Worm (Caenorhabditis elegans) whole organism, mixed stage, embryonic: ENCODE measurements around the gene srsx-30.

Experiments used
- M03D4.4 ChIP-seq: sonication (generic microtip); optimal IDR thresholded peaks from 2 replicates; lab custom pipeline; 2017; ENCODE audit warnings: mild to moderate bottlenecking, missing genetic modification characterization, missing compliant biosample characterization
- bed-3 ChIP-seq: fragments of 200-800 bp; sonication (Bioruptor generic); optimal IDR thresholded peaks from 3 replicates; lab custom pipeline; 2018; ENCODE audit warnings: mild to moderate bottlenecking, missing genetic modification characterization, moderate library complexity, missing compliant biosample characterization
- blmp-1 ChIP-seq: fragments of 150-350 bp; optimal IDR thresholded peaks from 2 replicates; lab custom pipeline; 2014; ENCODE audit warnings: missing biosample characterization, missing genetic modification characterization
- ceh-39 ChIP-seq: fragments of 150-350 bp; optimal IDR thresholded peaks from 2 replicates; lab custom pipeline; 2014; ENCODE audit warnings: missing biosample characterization, missing genetic modification characterization
- ceh-43 ChIP-seq: fragments of 200-800 bp; sonication (Bioruptor generic); optimal IDR thresholded peaks from 2 replicates; lab custom pipeline; 2018; ENCODE audit warnings: mild to moderate bottlenecking, missing genetic modification characterization, moderate library complexity, missing compliant biosample characterization
- ceh-83 ChIP-seq: fragments of 200-800 bp; sonication (Bioruptor generic); optimal IDR thresholded peaks from 2 replicates; lab custom pipeline; 2018; ENCODE audit warnings: mild to moderate bottlenecking, missing genetic modification characterization, missing compliant biosample characterization
- ces-1 ChIP-seq: fragments of 150-350 bp; optimal IDR thresholded peaks from 2 replicates; lab custom pipeline; 2014; ENCODE audit warnings: missing biosample characterization, missing genetic modification reagents, missing genetic modification characterization
- cnd-1 ChIP-seq: fragments of 200-800 bp; sonication (Bioruptor generic); optimal IDR thresholded peaks from 2 replicates; lab custom pipeline; 2018; ENCODE audit warnings: mild to moderate bottlenecking, missing genetic modification characterization, missing compliant biosample characterization
- drap-1 ChIP-seq: fragments of 200-800 bp; sonication (Bioruptor generic); optimal IDR thresholded peaks from 3 replicates; lab custom pipeline; 2018; ENCODE audit warnings: mild to moderate bottlenecking, missing genetic modification characterization, missing compliant biosample characterization
- elt-1 ChIP-seq: sonication (generic microtip); optimal IDR thresholded peaks from 2 replicates; lab custom pipeline; 2017; ENCODE audit warnings: missing genetic modification characterization, mild to moderate bottlenecking, missing compliant biosample characterization, antibody characterized with exemption, moderate library complexity, borderline replicate concordance; ENCODE audit not compliant: insufficient read depth
- elt-3 ChIP-seq: fragments of 150-350 bp; optimal IDR thresholded peaks from 2 replicates; lab custom pipeline; 2014; ENCODE audit warnings: missing biosample characterization, missing genetic modification characterization
- flh-1 ChIP-seq: fragments of 200-800 bp; sonication (Bioruptor generic); optimal IDR thresholded peaks from 2 replicates; lab custom pipeline; 2018; ENCODE audit warnings: mild to moderate bottlenecking, missing genetic modification characterization, moderate library complexity, missing compliant biosample characterization
- ham-2 ChIP-seq: fragments of 200-800 bp; sonication (Bioruptor generic); optimal IDR thresholded peaks from 2 replicates; lab custom pipeline; 2018; ENCODE audit warnings: mild to moderate bottlenecking, missing genetic modification characterization, missing compliant biosample characterization
- hlh-1 ChIP-seq: fragments of 150-350 bp; optimal IDR thresholded peaks from 2 replicates; lab custom pipeline; 2014; ENCODE audit warnings: missing biosample characterization, missing genetic modification reagents, missing genetic modification characterization
- lin-32 ChIP-seq: fragments of 200-800 bp; sonication (Bioruptor generic); optimal IDR thresholded peaks from 2 replicates; lab custom pipeline; 2018; ENCODE audit warnings: mild to moderate bottlenecking, missing genetic modification characterization, missing compliant biosample characterization
- mab-5 ChIP-seq: fragments of 150-350 bp; optimal IDR thresholded peaks from 2 replicates; lab custom pipeline; 2014; ENCODE audit warnings: missing biosample characterization, missing genetic modification characterization
- mep-1 ChIP-seq: fragments of 150-350 bp; optimal IDR thresholded peaks from 2 replicates; lab custom pipeline; 2017; ENCODE audit warnings: missing biosample characterization, missing genetic modification reagents, missing genetic modification characterization, inconsistent platforms
- nhr-12 ChIP-seq: fragments of 150-350 bp; optimal IDR thresholded peaks from 2 replicates; lab custom pipeline; 2014; ENCODE audit warnings: missing biosample characterization, missing genetic modification characterization
- nhr-2 ChIP-seq: fragments of 150-350 bp; optimal IDR thresholded peaks from 2 replicates; lab custom pipeline; 2014; ENCODE audit warnings: missing biosample characterization, missing genetic modification characterization
- nhr-237 ChIP-seq: fragments of 150-350 bp; optimal IDR thresholded peaks from 2 replicates; lab custom pipeline; 2014; ENCODE audit warnings: missing biosample characterization, missing genetic modification characterization
- nhr-28 ChIP-seq: fragments of 150-350 bp; optimal IDR thresholded peaks from 2 replicates; lab custom pipeline; 2014; ENCODE audit warnings: missing biosample characterization, missing genetic modification characterization
- nhr-76 ChIP-seq: sonication (generic microtip); optimal IDR thresholded peaks from 2 replicates; lab custom pipeline; 2017; ENCODE audit warnings: missing biosample characterization, missing genetic modification characterization
- pha-4 ChIP-seq: fragments of 150-350 bp; optimal IDR thresholded peaks from 2 replicates; lab custom pipeline; 2018; ENCODE audit warnings: missing biosample characterization, missing genetic modification reagents, missing genetic modification characterization
- sem-2 ChIP-seq: fragments of 200-800 bp; sonication (Bioruptor generic); optimal IDR thresholded peaks from 2 replicates; lab custom pipeline; 2018; ENCODE audit warnings: mild to moderate bottlenecking, missing genetic modification characterization, missing compliant biosample characterization
- snpc-4 ChIP-seq: fragments of 150-350 bp; optimal IDR thresholded peaks from 2 replicates; lab custom pipeline; 2014; ENCODE audit warnings: missing biosample characterization, missing genetic modification characterization
- sptf-1 ChIP-seq: sonication (generic microtip); optimal IDR thresholded peaks from 2 replicates; lab custom pipeline; 2017; ENCODE audit warnings: mild to moderate bottlenecking, missing genetic modification characterization, moderate library complexity, missing compliant biosample characterization
- unc-120 ChIP-seq: sonication (generic microtip); optimal IDR thresholded peaks from 2 replicates; lab custom pipeline; 2017; ENCODE audit warnings: missing genetic modification characterization, missing compliant biosample characterization; ENCODE audit not compliant: poor library complexity, severe bottlenecking
- unc-39 ChIP-seq: fragments of 150-350 bp; optimal IDR thresholded peaks from 2 replicates; lab custom pipeline; 2014; ENCODE audit warnings: missing biosample characterization, missing genetic modification characterization
- zip-8 ChIP-seq: fragments of 150-350 bp; optimal IDR thresholded peaks from 2 replicates; lab custom pipeline; 2014; ENCODE audit warnings: missing biosample characterization, missing genetic modification characterization
- ztf-11 ChIP-seq: fragments of 150-350 bp; optimal IDR thresholded peaks from 2 replicates; lab custom pipeline; 2014; ENCODE audit warnings: missing biosample characterization, missing genetic modification characterization

The srsx-30 gene

ce11 chrV:10158528-10158927 lies at the start of gene srsx-30:
Gene srsx-30 (plus strand): TSS chrV:10158828.
- TF ChIP-seq lin-32 (GFP tag; lab: Kevin White, UChicago) = no peak
- no peak for TF ChIP-seq flh-1 (GFP tag; lab: Kevin White, UChicago)
- TF ChIP-seq pha-4 (tag; lab: Kevin White, UChicago) = no peak
- TF ChIP-seq mab-5 (tag; lab: Kevin White, UChicago) = no peak
- no peak for TF ChIP-seq blmp-1 (tag; lab: Kevin White, UChicago)
- TF ChIP-seq nhr-12 = no peak
- no peak for TF ChIP-seq ceh-39 (tag; lab: Kevin White, UChicago)
- TF ChIP-seq sem-2 = no peak

ce11 chrV:10111129-10111528 lies 47.5 kb upstream of the srsx-30 start:
- TF ChIP-seq ceh-43 = no peak
- no peak for TF ChIP-seq hlh-1 (tag; lab: Kevin White, UChicago)
- TF ChIP-seq nhr-76 (tag; lab: Kevin White, UChicago) = no peak
- TF ChIP-seq mab-5 (tag; lab: Kevin White, UChicago) = no peak

DNA sequence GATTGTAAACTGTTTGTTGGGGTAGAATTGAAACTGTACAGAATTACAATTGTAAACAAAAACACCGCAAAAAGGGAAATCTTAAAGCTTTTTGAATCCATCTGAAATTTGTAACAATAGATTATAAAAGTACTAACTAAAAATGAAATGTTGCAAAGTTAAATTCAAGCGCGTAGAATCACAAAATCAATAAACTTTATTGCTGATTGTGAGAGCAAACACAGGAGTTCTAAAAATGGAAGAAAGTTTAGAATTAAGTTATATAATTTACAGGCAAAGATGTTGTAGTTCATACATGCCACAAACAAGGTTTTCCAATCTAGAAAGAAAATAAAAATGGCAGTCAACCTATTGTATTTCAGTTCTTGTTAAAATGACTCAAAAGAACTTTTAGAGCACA lies 46.4 kb upstream of the srsx-30 start, which contains the start of gene C08B6.3:
C08B6.3 (minus strand) TSS at position 101 of the 400 bp plus-strand sequence.
- TF ChIP-seq drap-1 (GFP tag; lab: Kevin White, UChicago) = no peak
- no peak for TF ChIP-seq ztf-11 (tag; lab: Kevin White, UChicago)
- TF ChIP-seq bed-3 = no peak
- no peak for TF ChIP-seq snpc-4 (tag; lab: Kevin White, UChicago)
- no peak for TF ChIP-seq zip-8 (tag; lab: Kevin White, UChicago)
- TF ChIP-seq unc-39 = no peak
- TF ChIP-seq ham-2 = no peak
- no peak for TF ChIP-seq sptf-1
- TF ChIP-seq M03D4.4 (tag; lab: Kevin White, UChicago) = no peak
- no peak for TF ChIP-seq hlh-1 (tag; lab: Kevin White, UChicago)
- TF ChIP-seq ces-1 = no peak
- TF ChIP-seq lin-32 (GFP tag; lab: Kevin White, UChicago) = no peak
- TF ChIP-seq ceh-83 (GFP tag; lab: Kevin White, UChicago) = no peak
- TF ChIP-seq unc-120 (tag; lab: Kevin White, UChicago) = no peak
- TF ChIP-seq elt-1 = no peak

- TF ChIP-seq ces-1 (no peak), bed-3 (no peak), elt-1 (no peak), ceh-39 (tag; lab: Kevin White, UChicago) (no peak), sptf-1 (no peak), elt-3 (tag; lab: Kevin White, UChicago) (no peak), zip-8 (tag; lab: Kevin White, UChicago) (no peak), nhr-28 (no peak), snpc-4 (tag; lab: Kevin White, UChicago) (no peak)
Measured at ce11 chrV:10114329-10114728, 44.3 kb upstream of the srsx-30 start, which contains the start of gene cht-5. Gene cht-5 (plus strand): TSS chrV:10114629.

ce11 chrV:10117465-10117864 lies 41.2 kb upstream of the srsx-30 start, which contains the start of gene C08B6.5:
Gene C08B6.5 (plus strand): TSS chrV:10117765.
- TF ChIP-seq hlh-1 (tag; lab: Kevin White, UChicago) (no peak), nhr-2 (tag; lab: Kevin White, UChicago) (no peak), unc-39 (no peak)
- TF ChIP-seq, all 35 proteins: peak for 0

DNA sequence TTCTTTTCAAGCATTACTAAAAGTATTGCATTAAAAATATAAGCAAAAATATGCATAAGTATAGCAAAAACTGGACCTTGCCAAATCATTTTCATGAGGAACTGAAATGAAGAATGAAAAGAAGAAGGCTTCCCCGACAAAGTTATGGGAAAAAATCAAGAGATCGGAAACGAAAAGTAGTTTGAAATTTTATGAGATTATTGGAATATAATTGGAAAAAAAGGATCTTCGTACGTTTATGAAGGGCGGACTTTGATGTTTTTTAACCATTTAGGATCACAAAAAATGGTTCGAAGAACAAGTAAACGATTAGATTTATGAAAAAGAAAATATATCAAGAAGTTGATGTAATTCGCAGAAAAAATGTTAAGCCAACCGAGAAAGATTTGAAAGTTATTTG lies 37.7 kb upstream of the srsx-30 start, which contains the start of gene srxa-18:
srxa-18 (minus strand) TSS at position 100 of the 400 bp plus-strand sequence.
- TF ChIP-seq nhr-237 (tag; lab: Kevin White, UChicago) (no peak), ceh-39 (tag; lab: Kevin White, UChicago) (no peak), mep-1 (no peak), elt-3 (tag; lab: Kevin White, UChicago) (no peak), cnd-1 (tag; lab: Kevin White, UChicago) (no peak), nhr-12 (no peak), mab-5 (tag; lab: Kevin White, UChicago) (no peak), lin-32 (GFP tag; lab: Kevin White, UChicago) (no peak), pha-4 (tag; lab: Kevin White, UChicago) (no peak), ztf-11 (tag; lab: Kevin White, UChicago) (no peak), ceh-43 (no peak), nhr-2 (tag; lab: Kevin White, UChicago) (no peak), M03D4.4 (tag; lab: Kevin White, UChicago) (no peak), drap-1 (GFP tag; lab: Kevin White, UChicago) (no peak), unc-39 (no peak), flh-1 (GFP tag; lab: Kevin White, UChicago) (no peak), elt-1 (no peak)
